Worm (Caenorhabditis elegans): ENCODE results near the gene F59B10.3.

F59B10.3 gene

DNA sequence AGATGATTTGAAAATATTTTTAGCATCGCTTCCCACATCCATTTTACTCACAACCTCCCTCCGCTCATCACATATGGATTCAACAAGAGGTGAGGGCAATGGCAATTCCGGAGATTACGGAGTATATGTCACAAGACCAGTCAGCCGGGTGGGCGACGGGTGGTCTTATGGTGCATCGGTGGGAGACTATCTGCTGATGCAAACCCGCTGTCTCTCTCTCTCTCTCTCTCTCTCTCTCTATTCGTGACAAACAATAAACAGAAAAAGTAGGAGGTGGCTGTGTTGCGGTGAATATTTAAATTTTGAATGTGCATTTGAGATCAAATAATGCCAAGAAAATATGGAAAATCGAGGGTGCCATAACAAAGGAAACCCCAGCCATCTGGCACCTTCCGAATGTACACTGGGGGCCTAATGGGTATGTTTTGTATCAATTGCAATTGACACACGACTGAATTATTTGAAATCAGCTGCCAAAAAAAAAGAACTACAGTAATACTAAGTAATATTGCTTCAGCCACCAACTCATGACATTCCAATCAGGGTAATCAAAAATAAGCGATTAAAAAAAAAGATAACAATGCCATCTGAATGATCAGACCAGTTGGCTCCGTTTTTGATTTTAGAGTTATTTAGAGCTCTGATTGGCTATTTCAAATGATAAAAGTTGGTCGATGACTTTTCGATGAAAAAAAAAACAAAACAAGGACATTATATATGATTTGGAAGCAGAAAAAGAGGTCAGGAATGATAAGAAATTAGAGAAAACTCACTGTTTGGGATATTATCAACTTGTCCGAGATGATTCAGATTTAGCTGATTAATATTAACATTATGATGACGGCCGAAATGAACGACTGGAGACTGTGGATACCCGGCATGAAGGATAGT is 37.7 kb downstream of the F59B10.3 start:
- TF ChIP-seq skn-1 (tag; optimal IDR thresholded peaks at IDR 0.05) = no peak
- no peak for TF ChIP-seq unc-39 (tag; optimal IDR thresholded peaks at IDR 0.05)
- TF ChIP-seq ama-1 (optimal IDR thresholded peaks at IDR 0.05) = peak; percentile 86
- no peak for TF ChIP-seq zag-1 (tag; optimal IDR thresholded peaks at IDR 0.05)
- no peak for TF ChIP-seq nhr-11 (tag; optimal IDR thresholded peaks at IDR 0.05)
- TF ChIP-seq unc-55 (GFP tag; optimal IDR thresholded peaks at IDR 0.05) = peak; percentile 6
- TF ChIP-seq nhr-129 (tag; optimal IDR thresholded peaks at IDR 0.05) = peak; percentile 79
- TF ChIP-seq sma-9 (GFP tag; optimal IDR thresholded peaks at IDR 0.05) = peak; percentile 16
- TF ChIP-seq sma-9 (tag; optimal IDR thresholded peaks at IDR 0.05) = no peak
- no peak for TF ChIP-seq egl-27 (tag; optimal IDR thresholded peaks at IDR 0.05)
- TF ChIP-seq mdl-1 (tag; optimal IDR thresholded peaks at IDR 0.05) = no peak
- TF ChIP-seq ceh-82 (tag; optimal IDR thresholded peaks at IDR 0.05) = no peak
- no peak for TF ChIP-seq lsy-2 (tag; optimal IDR thresholded peaks at IDR 0.05)
- no peak for TF ChIP-seq nhr-23 (tag; optimal IDR thresholded peaks at IDR 0.05)
- no peak for TF ChIP-seq elt-3 (tag; optimal IDR thresholded peaks at IDR 0.05)
- TF ChIP-seq Y55F3AM.14 (GFP tag; optimal IDR thresholded peaks at IDR 0.05) = no peak
- no peak for TF ChIP-seq ceh-16 (tag; optimal IDR thresholded peaks at IDR 0.05)
- no peak for TF ChIP-seq blmp-1 (tag; optimal IDR thresholded peaks at IDR 0.05; ENCODE audit: insufficient read depth)
- TF ChIP-seq dmd-4 (tag; optimal IDR thresholded peaks at IDR 0.05) = no peak
- TF ChIP-seq lin-11 (tag; optimal IDR thresholded peaks at IDR 0.05) = peak; percentile 23
- TF ChIP-seq aly-2 (tag; optimal IDR thresholded peaks at IDR 0.05) = no peak
- no peak for TF ChIP-seq sma-3 (GFP tag; optimal IDR thresholded peaks at IDR 0.05)
- TF ChIP-seq nhr-6 (tag; optimal IDR thresholded peaks at IDR 0.05) = no peak
- no peak for TF ChIP-seq lin-39 (tag; optimal IDR thresholded peaks at IDR 0.05)
- peak; percentile 12 for TF ChIP-seq gmeb-1 (tag; optimal IDR thresholded peaks at IDR 0.05)
- TF ChIP-seq ztf-11 (tag; optimal IDR thresholded peaks at IDR 0.05) = no peak
- peak; percentile 7 for TF ChIP-seq C34F6.9 (tag; optimal IDR thresholded peaks at IDR 0.05)
- TF ChIP-seq F13H6.1 (tag; optimal IDR thresholded peaks at IDR 0.05) = no peak
- no peak for TF ChIP-seq mab-5 (tag; optimal IDR thresholded peaks at IDR 0.05)

DNA sequence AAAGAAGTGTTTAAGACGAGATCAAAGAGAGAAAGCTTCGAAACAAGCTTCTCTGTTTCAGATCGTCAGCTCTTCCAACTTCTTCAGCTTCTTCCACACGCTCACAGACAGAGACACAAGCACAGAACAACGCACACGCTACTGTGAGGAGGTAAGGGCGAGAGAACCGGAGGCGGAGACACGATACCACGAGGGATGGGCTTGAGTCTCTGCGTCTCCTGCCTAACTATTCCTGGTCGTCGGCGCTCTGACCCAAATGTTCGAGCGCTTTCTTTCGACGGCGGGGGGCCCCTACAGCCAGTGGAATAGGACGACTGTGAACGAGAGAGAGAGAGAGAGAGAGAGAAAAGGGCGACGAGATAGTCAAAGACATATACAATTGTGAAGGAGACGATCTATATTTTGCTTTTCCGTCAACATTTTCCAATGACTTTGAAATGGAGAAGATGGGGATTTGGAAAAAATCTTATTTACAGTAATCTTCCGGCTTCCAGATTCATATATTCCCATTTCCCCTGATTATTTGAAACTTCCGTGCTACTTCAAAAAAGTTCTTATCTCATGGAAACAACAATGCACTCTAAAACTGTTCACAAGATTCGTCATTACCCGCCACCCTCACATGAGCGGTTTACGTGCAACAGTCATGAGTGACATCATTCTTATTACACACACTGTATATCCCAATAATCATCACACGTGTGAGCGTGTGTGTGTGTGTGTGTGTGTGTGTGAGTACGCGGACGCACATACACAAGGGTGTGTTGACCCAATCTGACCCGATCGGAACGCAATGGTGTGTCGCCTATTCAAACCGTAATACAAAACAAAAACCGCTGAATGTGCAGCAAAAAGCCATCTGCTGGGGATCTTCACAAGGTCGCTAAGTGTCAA is 38.7 kb downstream of the F59B10.3 start:
- peak; percentile 58 for TF ChIP-seq fos-1 (tag; optimal IDR thresholded peaks at IDR 0.05)
- TF ChIP-seq lin-39 (tag; optimal IDR thresholded peaks at IDR 0.05) = no peak
- TF ChIP-seq nhr-77 (tag; optimal IDR thresholded peaks at IDR 0.05) = no peak
- peak; percentile 88 for TF ChIP-seq sma-9 (GFP tag; optimal IDR thresholded peaks at IDR 0.05)
- TF ChIP-seq sma-9 (tag; optimal IDR thresholded peaks at IDR 0.05) = no peak
- TF ChIP-seq sem-4 (tag; optimal IDR thresholded peaks at IDR 0.05) = peak; percentile 91
- TF ChIP-seq mbf-1 (tag; optimal IDR thresholded peaks at IDR 0.05) = no peak
- TF ChIP-seq lin-11 (tag; optimal IDR thresholded peaks at IDR 0.05) = peak; percentile 93
- TF ChIP-seq mdl-1 (tag; optimal IDR thresholded peaks at IDR 0.05) = peak; percentile 93
- peak; percentile 92 for TF ChIP-seq nhr-129 (tag; optimal IDR thresholded peaks at IDR 0.05)
- TF ChIP-seq nhr-11 (tag; optimal IDR thresholded peaks at IDR 0.05) = peak; percentile 40
- no peak for TF ChIP-seq alr-1 (tag; optimal IDR thresholded peaks at IDR 0.05)
- TF ChIP-seq ztf-1 (GFP tag; conservative IDR thresholded peaks at IDR 0.05) = no peak
- peak; percentile 70 to 85 for TF ChIP-seq lsy-2 (tag; optimal IDR thresholded peaks at IDR 0.05)
- TF ChIP-seq crh-2 (tag; optimal IDR thresholded peaks at IDR 0.05) = peak; percentile 71
- peak; percentile 95 for TF ChIP-seq ama-1 (optimal IDR thresholded peaks at IDR 0.05)
- TF ChIP-seq blmp-1 (tag; optimal IDR thresholded peaks at IDR 0.05; ENCODE audit: insufficient read depth) = peak; percentile 50
- TF ChIP-seq C34F6.9 (tag; optimal IDR thresholded peaks at IDR 0.05) = peak; percentile 90
- peak; percentile 66 for TF ChIP-seq nhr-21 (tag; optimal IDR thresholded peaks at IDR 0.05)
- TF ChIP-seq zag-1 (tag; optimal IDR thresholded peaks at IDR 0.05) = peak; percentile 88
- peak; percentile 86 for TF ChIP-seq lin-13 (GFP tag; optimal IDR thresholded peaks at IDR 0.05)
- TF ChIP-seq nhr-23 (tag; optimal IDR thresholded peaks at IDR 0.05) = no peak
- peak; percentile 83 for TF ChIP-seq nhr-25 (tag; optimal IDR thresholded peaks at IDR 0.05)
- TF ChIP-seq peb-1 (tag; optimal IDR thresholded peaks at IDR 0.05) = peak; percentile 58
- peak; percentile 89 for TF ChIP-seq egl-27 (tag; optimal IDR thresholded peaks at IDR 0.05)
- TF ChIP-seq nhr-10 (tag; optimal IDR thresholded peaks at IDR 0.05) = no peak
- peak; percentile 56 for TF ChIP-seq ceh-82 (tag; optimal IDR thresholded peaks at IDR 0.05)
- TF ChIP-seq unc-39 (tag; optimal IDR thresholded peaks at IDR 0.05) = no peak
- TF ChIP-seq F13H6.1 (tag; optimal IDR thresholded peaks at IDR 0.05) = peak; percentile 89
- no peak for TF ChIP-seq aly-2 (tag; optimal IDR thresholded peaks at IDR 0.05)
- TF ChIP-seq ceh-16 (tag; optimal IDR thresholded peaks at IDR 0.05) = peak; percentile 80
- peak; percentile 78 for TF ChIP-seq ztf-4 (tag; optimal IDR thresholded peaks at IDR 0.05)
- TF ChIP-seq mab-5 (tag; optimal IDR thresholded peaks at IDR 0.05) = peak; percentile 82
- peak; percentile 57 for TF ChIP-seq Y55F3AM.14 (GFP tag; optimal IDR thresholded peaks at IDR 0.05)
- TF ChIP-seq gmeb-1 (tag; optimal IDR thresholded peaks at IDR 0.05) = peak; percentile 64
- no peak for TF ChIP-seq elt-3 (tag; optimal IDR thresholded peaks at IDR 0.05)
- TF ChIP-seq nhr-6 (tag; optimal IDR thresholded peaks at IDR 0.05) = peak; percentile 29
- TF ChIP-seq sma-3 (GFP tag; optimal IDR thresholded peaks at IDR 0.05) = peak; percentile 61
- no peak for TF ChIP-seq nhr-12 (tag; optimal IDR thresholded peaks at IDR 0.05)
- TF ChIP-seq ztf-11 (tag; optimal IDR thresholded peaks at IDR 0.05) = no peak
- TF ChIP-seq elt-1 (tag; optimal IDR thresholded peaks at IDR 0.05) = no peak
- TF ChIP-seq unc-55 (GFP tag; optimal IDR thresholded peaks at IDR 0.05) = peak; percentile 84
- TF ChIP-seq skn-1 (tag; optimal IDR thresholded peaks at IDR 0.05) = no peak

Measured in whole organism, L2 larva.